Fruit fly (Drosophila melanogaster): Measurements from ENCODE around the gene CG13738.

CG13738 gene

DNA sequence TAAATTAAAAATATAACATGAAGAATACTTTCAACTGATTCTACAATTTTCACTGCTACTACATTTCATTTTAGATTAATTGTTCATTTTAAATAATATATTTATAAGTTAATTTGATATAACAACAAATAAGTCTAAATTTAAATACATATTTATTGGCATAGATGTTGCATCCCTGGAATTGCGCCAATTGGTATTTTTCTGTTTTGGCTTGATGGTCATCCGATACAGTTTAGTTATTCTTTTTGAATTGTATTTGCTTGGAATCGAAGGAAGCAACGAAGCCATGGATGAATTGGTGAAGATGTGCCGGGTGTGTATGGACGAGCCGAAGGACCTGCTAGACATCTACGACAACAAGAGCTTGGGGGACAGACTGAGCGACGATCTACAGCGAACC lies 23.7 kb upstream of the CG13738 start, which contains the start of gene CG17361 (continued):
- TF ChIP-seq Oli (tag; optimal IDR thresholded peaks at IDR 0.05) (no peak), slp2 (GFP tag; optimal IDR thresholded peaks at IDR 0.05) (no peak)

- TF ChIP-seq CG13624 (GFP tag; optimal IDR thresholded peaks at IDR 0.05): no peak
- no peak for TF ChIP-seq E2f1 (GFP tag; IDR thresholded peaks at IDR 0.05)
- TF ChIP-seq nom (GFP tag; optimal IDR thresholded peaks at IDR 0.05): peak; percentile 29
These were observed 23.2 kb upstream of the CG13738 start for dm6 chr3L:13996437-13996836.

DNA sequence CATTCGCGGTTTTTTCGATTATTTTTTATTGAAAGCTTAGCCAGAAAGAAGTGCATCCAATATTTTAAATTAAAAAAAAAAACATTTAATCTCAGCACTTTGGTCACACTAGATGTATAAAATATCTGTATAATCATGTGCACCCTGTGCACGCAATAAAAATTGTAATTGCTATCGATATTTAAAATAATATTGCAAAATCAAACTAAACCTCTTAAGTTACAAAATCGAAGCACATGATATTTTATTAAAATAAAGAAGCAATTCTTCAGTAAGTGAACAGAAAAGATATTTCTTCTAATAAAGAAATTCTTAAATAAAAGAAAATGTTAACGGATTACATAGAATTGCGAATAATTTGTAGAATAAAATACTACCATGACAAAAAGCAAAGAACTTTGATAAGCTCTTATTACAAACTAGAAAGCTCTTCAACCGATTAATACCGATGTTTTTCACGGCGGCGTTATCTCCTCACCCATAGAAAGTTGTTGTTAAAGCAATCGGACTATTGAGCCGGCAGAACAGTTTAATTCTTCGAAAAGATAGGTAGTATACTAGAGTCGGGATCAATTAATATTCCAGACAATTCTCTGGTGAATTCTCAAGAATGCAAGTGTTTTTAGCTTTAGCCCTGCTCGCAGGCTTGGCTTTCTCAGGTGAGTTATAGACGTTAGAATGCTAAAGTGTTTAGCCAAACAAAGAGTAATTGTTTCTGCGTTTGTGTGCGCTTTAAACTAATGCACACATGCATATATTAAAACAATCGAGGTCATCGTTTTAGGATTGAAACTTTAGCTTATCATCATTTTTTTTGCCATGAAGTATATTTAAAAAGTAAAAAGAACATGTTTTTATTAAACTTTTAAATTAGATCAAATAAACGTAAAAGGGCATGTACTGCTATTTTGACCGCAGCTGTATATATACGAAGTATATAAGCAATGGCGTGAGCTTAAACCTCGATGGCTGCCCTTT lies 20.8 kb upstream of the CG13738 start, which contains the start of gene CtsK1:
Gene CtsK1 (plus strand): TSS at position 490 of the 978 bp plus-strand sequence.
- no peak for TF ChIP-seq Hand (GFP tag; optimal IDR thresholded peaks at IDR 0.05)
- no peak for TF ChIP-seq bigmax (GFP tag; optimal IDR thresholded peaks at IDR 0.05)
- TF ChIP-seq gce (GFP tag; IDR thresholded peaks at IDR 0.05): 0 out of 3 replicates have a peak, but pooled peaks have one; percentile 27
- TF ChIP-seq CG14014 (GFP tag; IDR thresholded peaks at IDR 0.05): 0 out of 2 replicates have a peak, but pooled peaks have one; percentile 21
- TF ChIP-seq HLHmδ (GFP tag; optimal IDR thresholded peaks at IDR 0.05): no peak
- peak; percentile 75 for TF ChIP-seq row (GFP tag; IDR thresholded peaks at IDR 0.05)
- no peak for TF ChIP-seq Deaf1 (tag; optimal IDR thresholded peaks at IDR 0.05)
- TF ChIP-seq insv (GFP tag; optimal IDR thresholded peaks at IDR 0.05): no peak
- no peak for TF ChIP-seq gsb-n (tag; optimal IDR thresholded peaks at IDR 0.05)
- no peak for TF ChIP-seq CG1233 (GFP tag; optimal IDR thresholded peaks at IDR 0.05)
- TF ChIP-seq CG7839 (tag; optimal IDR thresholded peaks at IDR 0.05): peak; percentile 44
- TF ChIP-seq pan (optimal IDR thresholded peaks at IDR 0.05): no peak
- peak in 1 of 2 experiments; percentile 74 for TF ChIP-seq pan (GFP tag; optimal IDR thresholded peaks at IDR 0.05 in 1 of 2, IDR thresholded peaks at IDR 0.05 in 1 of 2)
- no peak for TF ChIP-seq CG1603 (tag; optimal IDR thresholded peaks at IDR 0.05)
- TF ChIP-seq fd3F (GFP tag; optimal IDR thresholded peaks at IDR 0.05): no peak
- TF ChIP-seq CG2116 (GFP tag; optimal IDR thresholded peaks at IDR 0.05): peak; percentile 34
- peak; percentile 2 for TF ChIP-seq CG3995 (GFP tag; optimal IDR thresholded peaks at IDR 0.05)
- TF ChIP-seq Optix (GFP tag; IDR thresholded peaks at IDR 0.05): no peak
- TF ChIP-seq ERR (GFP tag; optimal IDR thresholded peaks at IDR 0.05): no peak
- TF ChIP-seq Sin3A (optimal IDR thresholded peaks at IDR 0.05): no peak
- no peak for TF ChIP-seq pros (GFP tag; optimal IDR thresholded peaks at IDR 0.05)
- TF ChIP-seq danr (GFP tag; IDR thresholded peaks at IDR 0.05): no peak
- TF ChIP-seq twi (tag; optimal IDR thresholded peaks at IDR 0.05): no peak
- TF ChIP-seq CG9932 (GFP tag; IDR thresholded peaks at IDR 0.05): no peak
- TF ChIP-seq gsb (GFP tag; IDR thresholded peaks at IDR 0.05): no peak
- TF ChIP-seq CG10274 (GFP tag; optimal IDR thresholded peaks at IDR 0.05): no peak
- no peak for TF ChIP-seq CG9797 (GFP tag; optimal IDR thresholded peaks at IDR 0.05)
- TF ChIP-seq NK7.1 (GFP tag; optimal IDR thresholded peaks at IDR 0.05): no peak
- no peak for TF ChIP-seq CG9817 (tag; optimal IDR thresholded peaks at IDR 0.05)
- no peak for TF ChIP-seq klu (GFP tag; IDR thresholded peaks at IDR 0.05)
- TF ChIP-seq pum (GFP tag; optimal IDR thresholded peaks at IDR 0.05): no peak
- no peak for TF ChIP-seq CG13894 (tag; optimal IDR thresholded peaks at IDR 0.05)
- TF ChIP-seq CG1024 (GFP tag; IDR thresholded peaks at IDR 0.05): no peak
- TF ChIP-seq dati (GFP tag; IDR thresholded peaks at IDR 0.05): 0 out of 2 replicates have a peak, but pooled peaks have one; percentile 4
- 0 out of 3 replicates have a peak, but pooled peaks have one; percentile 18 for TF ChIP-seq H15 (GFP tag; IDR thresholded peaks at IDR 0.05)
- no peak for TF ChIP-seq Ssrp (tag; optimal IDR thresholded peaks at IDR 0.05)
- no peak for TF ChIP-seq Hr39 (optimal IDR thresholded peaks at IDR 0.05)
- no peak for TF ChIP-seq pfk (GFP tag; optimal IDR thresholded peaks at IDR 0.05)
- TF ChIP-seq hb (GFP tag; IDR thresholded peaks at IDR 0.05; ENCODE audit: partially characterized antibody): no peak
- no peak for TF ChIP-seq usp (GFP tag; optimal IDR thresholded peaks at IDR 0.05)
- no peak for TF ChIP-seq Stat92E (GFP tag; optimal IDR thresholded peaks at IDR 0.05)

All from whole organism, embryonic.